Fruit fly (Drosophila melanogaster): ENCODE measurements around the gene CG13731.
A peak's percentile ranks its signal among the peaks of the same experiment; 100 is the strongest.

CG13731 gene

DNA sequence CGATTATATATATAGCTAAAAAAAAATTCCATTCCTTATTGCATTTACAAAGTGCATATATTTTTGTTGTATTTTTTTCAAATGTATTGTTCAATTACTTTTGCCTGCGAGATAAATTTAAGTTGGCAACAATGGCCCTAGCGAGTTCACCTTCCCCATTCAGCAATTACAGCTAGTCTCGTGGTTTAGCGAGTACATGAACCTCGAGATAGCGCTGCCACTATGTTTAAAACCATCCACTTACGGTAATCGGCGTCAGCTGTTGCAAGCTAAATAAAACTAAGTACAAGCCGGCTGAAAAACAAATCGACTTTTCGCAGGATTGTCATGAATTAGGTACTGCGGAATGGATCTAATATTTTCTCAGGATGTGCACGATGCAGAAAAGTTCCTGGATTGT is 35.9 kb downstream of the CG13731 start (continued):
- no peak for TF ChIP-seq CG16815 (GFP tag; optimal IDR thresholded peaks at IDR 0.05)
- TF ChIP-seq Atf-2 (GFP tag; optimal IDR thresholded peaks at IDR 0.05) = no peak
- TF ChIP-seq Drgx (GFP tag; IDR thresholded peaks at IDR 0.05) = no peak
- TF ChIP-seq Hsf (GFP tag; optimal IDR thresholded peaks at IDR 0.05) = peak; percentile 15
- TF ChIP-seq CG11398 (GFP tag; optimal IDR thresholded peaks at IDR 0.05) = no peak
- TF ChIP-seq NFAT (GFP tag; IDR thresholded peaks at IDR 0.05) = no peak
- no peak for TF ChIP-seq sisA (GFP tag; IDR thresholded peaks at IDR 0.05)
- no peak for TF ChIP-seq zen2 (GFP tag; IDR thresholded peaks at IDR 0.05; ENCODE audit: partially characterized antibody)
- peak; percentile 23 for TF ChIP-seq Max (GFP tag; optimal IDR thresholded peaks at IDR 0.05)
- TF ChIP-seq CG2129 (GFP tag; IDR thresholded peaks at IDR 0.05; ENCODE audit: partially characterized antibody) = no peak
- no peak for TF ChIP-seq Eip74EF (GFP tag; optimal IDR thresholded peaks at IDR 0.05)
- TF ChIP-seq exex (tag; optimal IDR thresholded peaks at IDR 0.05) = peak; percentile 32
- no peak for TF ChIP-seq ham (GFP tag; IDR thresholded peaks at IDR 0.05)
- peak; percentile 76 for TF ChIP-seq HmgZ (tag; optimal IDR thresholded peaks at IDR 0.05)
- TF ChIP-seq CG6791 (GFP tag; IDR thresholded peaks at IDR 0.05; ENCODE audit: partially characterized antibody) = no peak; the same call in 2 of the 3 replicates
- TF ChIP-seq al (GFP tag; IDR thresholded peaks at IDR 0.05) = no peak
- no peak for TF ChIP-seq CG16863 (GFP tag; optimal IDR thresholded peaks at IDR 0.05)
- no peak for TF ChIP-seq slou (GFP tag; optimal IDR thresholded peaks at IDR 0.05)
- TF ChIP-seq Scr (GFP tag; IDR thresholded peaks at IDR 0.05; ENCODE audit: partially characterized antibody) = peak; percentile 45
- TF ChIP-seq crol (GFP tag; IDR thresholded peaks at IDR 0.05) = no peak
- peak; percentile 89 to 97 for TF ChIP-seq crp (GFP tag; optimal IDR thresholded peaks at IDR 0.05)
- no peak for TF ChIP-seq CG5180 (GFP tag; optimal IDR thresholded peaks at IDR 0.05)
- TF ChIP-seq CG4328 (GFP tag; optimal IDR thresholded peaks at IDR 0.05) = no peak
- TF ChIP-seq phol (tag; optimal IDR thresholded peaks at IDR 0.05) = peak; percentile 50
- TF ChIP-seq Fer1 (GFP tag; optimal IDR thresholded peaks at IDR 0.05) = no peak
- no peak for TF ChIP-seq CG6765 (GFP tag; optimal IDR thresholded peaks at IDR 0.05)
- TF ChIP-seq Opbp (GFP tag; IDR thresholded peaks at IDR 0.05; ENCODE audit: partially characterized antibody) = peak; percentile 25; the same call in 2 of the 3 replicates
- TF ChIP-seq wor (GFP tag; IDR thresholded peaks at IDR 0.05) = no peak
- TF ChIP-seq chinmo (GFP tag; IDR thresholded peaks at IDR 0.05; ENCODE audit: partially characterized antibody) = 0 out of 4 replicates have a peak, but pooled peaks have one; percentile 28
- TF ChIP-seq TFAM (GFP tag; optimal IDR thresholded peaks at IDR 0.05) = no peak
- TF ChIP-seq hb (GFP tag; IDR thresholded peaks at IDR 0.05; ENCODE audit: partially characterized antibody) = no peak
- no peak for TF ChIP-seq Doc2 (GFP tag; IDR thresholded peaks at IDR 0.05)
- TF ChIP-seq CG31224 (GFP tag; IDR thresholded peaks at IDR 0.05) = no peak
- TF ChIP-seq CG13287 (GFP tag; IDR thresholded peaks at IDR 0.05; ENCODE audit: partially characterized antibody) = peak; percentile 66
- peak; percentile 46 for TF ChIP-seq CG17829 (tag; optimal IDR thresholded peaks at IDR 0.05)
- no peak for TF ChIP-seq B-H1 (GFP tag; IDR thresholded peaks at IDR 0.05)
- TF ChIP-seq CG6175 (GFP tag; IDR thresholded peaks at IDR 0.05) = no peak
- no peak for TF ChIP-seq lilli (GFP tag; optimal IDR thresholded peaks at IDR 0.05)
- TF ChIP-seq CG1233 (GFP tag; optimal IDR thresholded peaks at IDR 0.05) = no peak
- TF ChIP-seq lmd (GFP tag; IDR thresholded peaks at IDR 0.05) = no peak
- TF ChIP-seq p53 (GFP tag; optimal IDR thresholded peaks at IDR 0.05) = no peak
- peak; percentile 59 for TF ChIP-seq E2f2 (GFP tag; IDR thresholded peaks at IDR 0.05)
- TF ChIP-seq Ets97D (GFP tag; optimal IDR thresholded peaks at IDR 0.05) = peak; percentile 50
- TF ChIP-seq ATbp (GFP tag; optimal IDR thresholded peaks at IDR 0.05) = no peak
- TF ChIP-seq vvl (GFP tag; IDR thresholded peaks at IDR 0.05) = peak; percentile 60
- TF ChIP-seq ara (GFP tag; IDR thresholded peaks at IDR 0.05) = no peak
- no peak for TF ChIP-seq esg (GFP tag; conservative IDR thresholded peaks at IDR 0.05)
- no peak for TF ChIP-seq CG13424 (tag; optimal IDR thresholded peaks at IDR 0.05)
- no peak for TF ChIP-seq CG10366 (GFP tag; IDR thresholded peaks at IDR 0.05)
- no peak for TF ChIP-seq Mrtf (GFP tag; IDR thresholded peaks at IDR 0.05)
- TF ChIP-seq BtbVII (GFP tag; optimal IDR thresholded peaks at IDR 0.05) = no peak
